Worm (Caenorhabditis elegans) whole organism, L4/young adult: ENCODE results near the gene sma-1.

ENCODE experiments used
- dao-5 ChIP-seq: sonication (generic microtip); optimal IDR thresholded peaks from 2 replicates; lab custom pipeline; 2016; ENCODE audit warnings: missing genotype, missing genetic modification characterization, moderate library complexity, missing compliant biosample characterization
- him-1 ChIP-seq: sonication (generic microtip); optimal IDR thresholded peaks from 2 replicates; lab custom pipeline; 2016; ENCODE audit warnings: missing genotype, missing genetic modification reagents, missing genetic modification characterization, missing compliant biosample characterization

DNA sequence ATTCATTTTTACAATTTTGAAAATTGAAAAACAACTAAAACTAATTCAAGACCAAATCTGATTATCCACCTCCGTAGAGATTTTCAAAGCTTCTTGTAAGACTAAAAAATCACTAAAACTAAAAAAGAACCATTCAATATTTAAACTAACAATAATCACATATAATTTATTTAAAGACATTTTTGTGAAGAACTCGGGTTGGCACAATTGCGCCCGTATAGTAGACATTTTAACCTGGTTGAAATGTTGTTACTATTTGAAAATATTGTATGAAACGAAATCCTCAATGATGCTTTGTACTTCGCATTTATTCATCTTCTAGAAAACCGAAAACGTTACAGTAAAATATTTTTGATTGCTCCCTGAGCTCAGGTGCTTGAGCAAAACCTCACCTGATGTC, 43.2 kb upstream of the sma-1 start:
- no peak for TF ChIP-seq him-1 (tag; lab: Kevin White, UChicago)
- TF ChIP-seq dao-5 (tag; lab: Kevin White, UChicago): no peak
